Worm (Caenorhabditis elegans) whole organism, mixed stage, embryonic: ENCODE results near the gene K03H1.12.

Experiments
- ces-1 ChIP-seq: fragments of 150-350 bp; optimal IDR thresholded peaks from 2 replicates; lab custom pipeline; 2014; ENCODE audit warnings: missing biosample characterization, missing genetic modification reagents, missing genetic modification characterization
- nhr-12 ChIP-seq: fragments of 150-350 bp; optimal IDR thresholded peaks from 2 replicates; lab custom pipeline; 2014; ENCODE audit warnings: missing biosample characterization, missing genetic modification characterization
- nhr-2 ChIP-seq: fragments of 150-350 bp; optimal IDR thresholded peaks from 2 replicates; lab custom pipeline; 2014; ENCODE audit warnings: missing biosample characterization, missing genetic modification characterization
- nhr-28 ChIP-seq: fragments of 150-350 bp; optimal IDR thresholded peaks from 2 replicates; lab custom pipeline; 2014; ENCODE audit warnings: missing biosample characterization, missing genetic modification characterization
- pha-4 ChIP-seq: fragments of 150-350 bp; optimal IDR thresholded peaks from 2 replicates; lab custom pipeline; 2018; ENCODE audit warnings: missing biosample characterization, missing genetic modification reagents, missing genetic modification characterization
- snpc-4 ChIP-seq: fragments of 150-350 bp; optimal IDR thresholded peaks from 2 replicates; lab custom pipeline; 2014; ENCODE audit warnings: missing biosample characterization, missing genetic modification characterization

DNA sequence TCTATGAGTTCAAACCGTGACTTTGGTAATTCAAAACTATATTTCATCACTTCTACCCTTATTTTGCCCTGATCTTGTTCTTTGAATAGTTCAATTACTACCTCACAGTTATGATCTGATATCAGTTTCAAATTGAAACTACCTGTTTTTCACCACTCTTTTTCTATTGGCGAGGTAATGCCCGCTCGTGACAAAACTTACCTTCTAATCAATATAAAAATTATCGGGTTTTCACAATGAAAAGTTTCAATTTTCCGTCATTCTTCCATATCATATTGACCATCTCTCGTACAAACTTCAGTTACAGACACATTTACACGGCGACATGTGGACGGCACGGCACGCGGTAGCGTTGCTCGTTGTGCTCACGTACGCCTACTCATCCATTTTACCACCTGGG, 9.3 kb upstream of the K03H1.12 start, which contains the start of gene dec-7:
- TF ChIP-seq nhr-28 (tag; lab: Kevin White, UChicago) = no peak
- TF ChIP-seq pha-4 (tag; lab: Kevin White, UChicago) = no peak
- TF ChIP-seq nhr-2 (tag; lab: Kevin White, UChicago) = no peak
- TF ChIP-seq nhr-12 (tag; lab: Kevin White, UChicago) = no peak
- no peak for TF ChIP-seq ces-1
- TF ChIP-seq snpc-4 (tag; lab: Kevin White, UChicago) = no peak
